Worm (Caenorhabditis elegans) whole organism, L4/young adult: ENCODE data around the gene F08G12.1.

Experiments used
- W03F9.2 ChIP-seq: fragments of 150-350 bp; optimal IDR thresholded peaks from 2 replicates; lab custom pipeline; 2014; ENCODE audit warnings: missing biosample characterization, missing genetic modification characterization
- dao-5 ChIP-seq: sonication (generic microtip); optimal IDR thresholded peaks from 2 replicates; lab custom pipeline; 2016; ENCODE audit warnings: missing genotype, missing genetic modification characterization, moderate library complexity, missing compliant biosample characterization
- him-1 ChIP-seq: sonication (generic microtip); optimal IDR thresholded peaks from 2 replicates; lab custom pipeline; 2016; ENCODE audit warnings: missing genotype, missing genetic modification reagents, missing genetic modification characterization, missing compliant biosample characterization

- TF ChIP-seq him-1: no peak
- no peak for TF ChIP-seq W03F9.2
- TF ChIP-seq dao-5 (tag; lab: Kevin White, UChicago): no peak
These were observed 19.4 kb downstream of the F08G12.1 start, which contains the start of gene F38B2.3 for ce11 chrX:11286246-11286645.
